Fruit fly (Drosophila melanogaster): ENCODE results near the gene pie.
A peak's percentile ranks its signal among the peaks of the same experiment; 100 is the strongest.

Gene pie

DNA sequence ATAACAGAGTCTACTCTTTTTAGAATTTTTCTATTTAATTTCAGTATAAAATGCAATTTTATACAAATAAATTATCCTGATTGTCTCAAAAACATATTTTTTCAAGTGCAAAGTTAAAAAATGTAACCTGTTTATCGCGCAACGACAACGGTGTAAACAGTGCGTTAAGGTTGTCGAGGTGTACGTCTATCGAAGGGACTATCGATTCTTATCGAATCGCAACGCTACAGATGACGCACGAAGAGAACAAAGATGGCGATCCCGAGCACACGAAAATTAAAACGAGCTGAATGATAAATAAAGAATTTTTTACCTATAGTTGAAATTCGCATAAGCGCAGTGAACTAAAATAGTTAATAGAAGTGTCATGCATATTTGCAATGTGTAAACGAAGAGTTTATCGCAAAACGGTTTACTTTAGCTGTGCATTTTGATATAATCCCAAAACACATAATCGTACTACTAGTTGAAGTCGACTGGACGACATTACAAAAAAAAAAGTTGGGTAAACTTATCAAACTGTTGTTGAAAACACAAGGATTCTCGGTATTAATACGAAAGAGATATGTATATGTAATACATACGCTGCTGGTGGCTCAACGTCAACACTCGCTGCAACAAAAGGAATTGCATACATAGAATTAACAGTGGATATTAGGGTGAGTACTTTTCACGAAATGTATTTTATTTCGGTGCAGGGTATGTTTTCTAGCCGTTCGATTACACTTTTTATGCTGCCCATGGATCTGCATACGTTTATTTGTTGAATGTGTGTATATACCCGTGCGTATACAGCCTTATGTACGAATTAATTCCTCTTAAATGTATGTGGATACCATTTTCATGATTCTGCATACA lies 34.5 kb downstream of the pie start, which contains the start of gene da (continued):
- peak; percentile 64 for TF ChIP-seq CG13424 (tag; optimal IDR thresholded peaks at IDR 0.05)
- TF ChIP-seq onecut (GFP tag; IDR thresholded peaks at IDR 0.05), result peak; percentile 49
- peak; percentile 61 for TF ChIP-seq MBD-R2 (GFP tag; IDR thresholded peaks at IDR 0.05)
- TF ChIP-seq Awh (GFP tag; IDR thresholded peaks at IDR 0.05), result peak; percentile 52; the same call in 1 of the 2 replicates
- TF ChIP-seq Adf1 (GFP tag; IDR thresholded peaks at IDR 0.05), result no peak
- no peak for TF ChIP-seq CG8765 (GFP tag; IDR thresholded peaks at IDR 0.05)
- TF ChIP-seq jigr1 (GFP tag; IDR thresholded peaks at IDR 0.05), result no peak
- peak; percentile 70 for TF ChIP-seq stc (GFP tag; IDR thresholded peaks at IDR 0.05)
- peak; percentile 68 for TF ChIP-seq az2 (GFP tag; optimal IDR thresholded peaks at IDR 0.05)
- TF ChIP-seq Atf-2 (GFP tag; optimal IDR thresholded peaks at IDR 0.05), result no peak
- peak; percentile 24 for TF ChIP-seq CG1647 (GFP tag; optimal IDR thresholded peaks at IDR 0.05)
- TF ChIP-seq CG32532 (GFP tag; IDR thresholded peaks at IDR 0.05), result peak; percentile 66
- peak; percentile 64 for TF ChIP-seq CG10654 (GFP tag; optimal IDR thresholded peaks at IDR 0.05)
- TF ChIP-seq CG7271 (tag; optimal IDR thresholded peaks at IDR 0.05), result peak; percentile 3
- no peak for TF ChIP-seq ro (GFP tag; IDR thresholded peaks at IDR 0.05)
- no peak for TF ChIP-seq psq (GFP tag; optimal IDR thresholded peaks at IDR 0.05)
- peak; percentile 58 for TF ChIP-seq CG9797 (GFP tag; optimal IDR thresholded peaks at IDR 0.05)
- TF ChIP-seq Hand (GFP tag; optimal IDR thresholded peaks at IDR 0.05), result no peak
- TF ChIP-seq h (optimal IDR thresholded peaks at IDR 0.05), result no peak
- peak; percentile 71 for TF ChIP-seq CG8924 (tag; optimal IDR thresholded peaks at IDR 0.05)
- no peak for TF ChIP-seq Optix (GFP tag; IDR thresholded peaks at IDR 0.05)
- TF ChIP-seq CG15269 (tag; optimal IDR thresholded peaks at IDR 0.05), result peak; percentile 69
- no peak for TF ChIP-seq lov (optimal IDR thresholded peaks at IDR 0.05)
- peak; percentile 64; the same call in 1 of the 3 replicates for TF ChIP-seq lov (GFP tag; IDR thresholded peaks at IDR 0.05)
- TF ChIP-seq lmd (GFP tag; IDR thresholded peaks at IDR 0.05), result no peak
- peak; percentile 63 for TF ChIP-seq CG2678 (tag; optimal IDR thresholded peaks at IDR 0.05)
- no peak for TF ChIP-seq Trl (optimal IDR thresholded peaks at IDR 0.05)
- TF ChIP-seq Trl (GFP tag; optimal IDR thresholded peaks at IDR 0.05), result peak; percentile 47
- peak in 1 of 2 experiments; percentile 12 for TF ChIP-seq tll (GFP tag; optimal IDR thresholded peaks at IDR 0.05)
- TF ChIP-seq CG11247 (GFP tag; IDR thresholded peaks at IDR 0.05), result peak; percentile 54; the same call in 1 of the 2 replicates
- TF ChIP-seq CG1792 (GFP tag; optimal IDR thresholded peaks at IDR 0.05), result peak; percentile 34
- 0 out of 3 replicates have a peak, but pooled peaks have one; percentile 13 for TF ChIP-seq H15 (GFP tag; IDR thresholded peaks at IDR 0.05)
- peak; percentile 60 for TF ChIP-seq bbx (GFP tag; IDR thresholded peaks at IDR 0.05; ENCODE audit: partially characterized antibody)
- TF ChIP-seq salm (tag; optimal IDR thresholded peaks at IDR 0.05), result peak; percentile 29
- no peak for TF ChIP-seq CTCF (GFP tag; optimal IDR thresholded peaks at IDR 0.05)
- TF ChIP-seq Nf-YB (GFP tag; optimal IDR thresholded peaks at IDR 0.05), result peak; percentile 38
- peak; percentile 15 for TF ChIP-seq nom (GFP tag; optimal IDR thresholded peaks at IDR 0.05)
- TF ChIP-seq CG8359 (GFP tag; optimal IDR thresholded peaks at IDR 0.05; ENCODE audit: borderline replicate concordance), result no peak
- TF ChIP-seq usp (GFP tag; optimal IDR thresholded peaks at IDR 0.05), result no peak
- no peak for TF ChIP-seq CG2202 (tag; optimal IDR thresholded peaks at IDR 0.05)
- peak; percentile 63 for TF ChIP-seq CG3995 (GFP tag; optimal IDR thresholded peaks at IDR 0.05)
- no peak for TF ChIP-seq tio (GFP tag; optimal IDR thresholded peaks at IDR 0.05)
- peak; percentile 78 for TF ChIP-seq Ets65A (GFP tag)
- TF ChIP-seq CG2875 (GFP tag; optimal IDR thresholded peaks at IDR 0.05), result peak; percentile 25
- peak; percentile 62; the same call in 3 of the 4 replicates for TF ChIP-seq Gug (GFP tag; IDR thresholded peaks at IDR 0.05)
- TF ChIP-seq CG17328 (GFP tag; IDR thresholded peaks at IDR 0.05), result peak; percentile 55
- TF ChIP-seq tna (GFP tag; IDR thresholded peaks at IDR 0.05; ENCODE audit: partially characterized antibody), result peak; percentile 13; the same call in 1 of the 2 replicates
- TF ChIP-seq CG7786 (GFP tag; optimal IDR thresholded peaks at IDR 0.05), result peak; percentile 55
- TF ChIP-seq CG4282 (GFP tag; optimal IDR thresholded peaks at IDR 0.05), result peak; percentile 46
- no peak for TF ChIP-seq NK7.1 (GFP tag; optimal IDR thresholded peaks at IDR 0.05)
- TF ChIP-seq CG4424 (GFP tag; optimal IDR thresholded peaks at IDR 0.05), result peak; percentile 55
